Fruit fly (Drosophila melanogaster) whole organism, adult: ENCODE data around the gene Acer.
A peak's percentile ranks its signal among the peaks of the same experiment; 100 is the strongest.

ENCODE experiments used
- CG11617 ChIP-seq: fragments of 200-800 bp; sonication (Bioruptor generic); optimal IDR thresholded peaks from 2 replicates; lab custom pipeline; 2017; ENCODE audit warnings: mild to moderate bottlenecking, missing biosample characterization, missing genetic modification reagents, missing genetic modification characterization
- CG12768 ChIP-seq: fragments of 200-800 bp; sonication (Bioruptor generic); optimal IDR thresholded peaks from 2 replicates; lab custom pipeline; 2017; ENCODE audit warnings: missing biosample characterization, missing genetic modification characterization, mild to moderate bottlenecking, moderate library complexity, missing genetic modification reagents
- CG14711 ChIP-seq: fragments of 200-800 bp; sonication (Bioruptor generic); optimal IDR thresholded peaks from 2 replicates; lab custom pipeline; 2018; ENCODE audit warnings: missing biosample characterization, mild to moderate bottlenecking, missing genetic modification characterization, moderate library complexity
- CG1620 ChIP-seq: fragments of 200-800 bp; sonication (Bioruptor generic); optimal IDR thresholded peaks from 2 replicates; lab custom pipeline; 2016; ENCODE audit warnings: missing biosample characterization, missing genetic modification characterization
- CG33017 ChIP-seq: fragments of 200-800 bp; sonication (Bioruptor generic); optimal IDR thresholded peaks from 2 replicates; lab custom pipeline; 2018; ENCODE audit warnings: missing biosample characterization, mild to moderate bottlenecking, missing genetic modification characterization, moderate library complexity
- CG7045 ChIP-seq: fragments of 200-800 bp; sonication (Bioruptor generic); optimal IDR thresholded peaks from 2 replicates; lab custom pipeline; 2017; ENCODE audit warnings: missing biosample characterization, mild to moderate bottlenecking, missing genetic modification characterization
- Clk ChIP-seq: fragments of 200-800 bp; sonication (Bioruptor generic); optimal IDR thresholded peaks from 2 replicates; lab custom pipeline; 2017; ENCODE audit warnings: missing biosample characterization, missing genetic modification characterization
- Crg-1 ChIP-seq: fragments of 200-800 bp; sonication (Bioruptor generic); optimal IDR thresholded peaks from 2 replicates; lab custom pipeline; 2016; ENCODE audit warnings: missing biosample characterization, missing genetic modification characterization
- Mnt ChIP-seq: fragments of 200-800 bp; sonication (Bioruptor generic); optimal IDR thresholded peaks from 2 replicates; lab custom pipeline; 2016; ENCODE audit warnings: missing biosample characterization, mild to moderate bottlenecking, missing genetic modification characterization
- bab1 ChIP-seq: fragments of 200-800 bp; sonication (Bioruptor generic); optimal IDR thresholded peaks from 3 replicates; lab custom pipeline; 2019; ENCODE audit warnings: missing biosample characterization, mild to moderate bottlenecking, missing genetic modification characterization, moderate library complexity
- cic ChIP-seq: fragments of 200-800 bp; sonication (Bioruptor generic); optimal IDR thresholded peaks from 2 replicates; lab custom pipeline; 2017; ENCODE audit warnings: missing biosample characterization, mild to moderate bottlenecking, missing genetic modification characterization, moderate library complexity
- cnc ChIP-seq, 2 experiments: fragments of >200 bp; optimal IDR thresholded peaks; 2 replicates each; lab custom pipeline; 2017
- kay ChIP-seq: fragments of 200-800 bp; sonication (Bioruptor generic); peaks from one replicate; lab custom pipeline; 2016; ENCODE audit warnings: missing biosample characterization, missing genetic modification characterization, borderline replicate concordance
- pad ChIP-seq: fragments of 200-800 bp; sonication (Bioruptor generic); optimal IDR thresholded peaks from 3 replicates; lab custom pipeline; 2017; ENCODE audit warnings: missing biosample characterization, missing genetic modification characterization, mild to moderate bottlenecking, moderate library complexity, missing genetic modification reagents

DNA sequence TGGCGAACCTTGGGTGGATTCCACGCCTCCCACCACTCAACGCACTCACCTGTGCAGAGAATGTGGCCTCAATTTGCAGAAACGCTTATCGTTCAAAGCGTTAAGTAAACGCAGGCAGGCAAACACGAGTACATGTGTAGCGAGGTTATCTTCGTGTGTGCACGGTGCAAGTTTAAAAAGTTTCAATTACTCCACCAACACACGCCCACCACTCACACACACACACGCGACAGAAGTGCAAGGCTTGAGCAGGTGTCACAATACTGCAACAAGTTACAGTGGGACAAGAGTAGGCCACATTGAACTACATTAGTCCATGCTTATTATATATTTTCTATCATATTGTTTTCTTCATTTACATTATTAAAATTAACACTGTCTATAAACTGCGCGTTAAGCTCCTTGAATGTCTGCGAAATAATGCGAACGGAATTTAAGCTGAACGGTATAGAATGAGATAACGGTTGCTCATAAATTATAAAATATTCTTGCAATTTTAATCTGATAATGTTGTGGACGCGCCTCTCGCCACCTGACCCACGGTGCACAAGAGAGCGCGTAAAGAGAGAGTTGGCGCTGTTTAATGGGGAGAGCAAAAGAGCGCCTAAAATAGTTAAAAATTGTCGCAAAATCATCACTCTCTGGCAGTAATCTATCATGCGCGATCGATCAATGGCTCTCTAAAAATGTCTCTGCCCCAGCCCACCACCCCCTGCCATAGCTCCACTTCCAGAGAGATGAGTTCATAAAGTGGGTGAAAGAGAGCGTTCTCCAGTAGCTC is 13.0 kb downstream of the Acer start:
- TF ChIP-seq bab1, result peak; percentile 95
- TF ChIP-seq cic, result peak; percentile 87
- peak; percentile 96 for TF ChIP-seq CG33017 (tag; lab: Kevin White, UChicago)
- TF ChIP-seq CG7045, result peak; percentile 88
- TF ChIP-seq Crg-1 (GFP tag; lab: Kevin White, UChicago), result peak; percentile 93
- TF ChIP-seq kay (GFP tag; lab: Kevin White, UChicago), result peak; percentile 82
- TF ChIP-seq CG14711, result peak; percentile 86
- TF ChIP-seq CG11617 (GFP tag; lab: Kevin White, UChicago), result peak; percentile 94
- peak; percentile 89 for TF ChIP-seq CG1620 (GFP tag; lab: Kevin White, UChicago)
- peak; percentile 80 for TF ChIP-seq pad (GFP tag; lab: Kevin White, UChicago)
- peak; percentile 88 for TF ChIP-seq Clk (GFP tag; lab: Kevin White, UChicago)
- peak in 1 of 2 experiments; percentile 17 for TF ChIP-seq cnc (optimal IDR thresholded peaks at IDR 0.05; lab: Kevin White, UChicago)
- peak; percentile 92 for TF ChIP-seq Mnt (GFP tag; lab: Kevin White, UChicago)
- TF ChIP-seq CG12768 (GFP tag; lab: Kevin White, UChicago), result peak; percentile 97
